Worm (Caenorhabditis elegans) whole organism, young adult: ENCODE results near the gene F19C6.3.
A peak's percentile ranks its signal among the peaks of the same experiment; 100 is the strongest.

Experiments used
- B0261.1 ChIP-seq: sonication (generic microtip); optimal IDR thresholded peaks from 2 replicates; lab custom pipeline; 2016; ENCODE audit warnings: mild to moderate bottlenecking, missing genetic modification characterization, moderate library complexity, missing compliant biosample characterization
- F10E7.11 ChIP-seq: sonication (generic microtip); optimal IDR thresholded peaks from 2 replicates; lab custom pipeline; 2017; ENCODE audit warnings: mild to moderate bottlenecking, missing genetic modification characterization, moderate library complexity, missing compliant biosample characterization
- F22D6.2 ChIP-seq: sonication (generic microtip); optimal IDR thresholded peaks from 2 replicates; lab custom pipeline; 2016; ENCODE audit warnings: mild to moderate bottlenecking, missing genetic modification characterization, missing compliant biosample characterization
- K11D2.4 ChIP-seq: fragments of 200-800 bp; sonication (Bioruptor generic); IDR thresholded peaks from 2 replicates; pipeline ENCODE4 v1.3.6; 2022; ENCODE audit warnings: missing genetic modification reagents, missing genetic modification characterization, missing compliant biosample characterization
- Y67H2A.10 ChIP-seq: fragments of 200-800 bp; sonication (Bioruptor generic); conservative IDR thresholded peaks from 2 replicates; pipeline ENCODE4 v1.3.6; 2022; ENCODE audit warnings: missing genetic modification reagents, missing genetic modification characterization, missing compliant biosample characterization
- Y79H2A.3 ChIP-seq: fragments of 200-800 bp; sonication (Bioruptor generic); conservative IDR thresholded peaks from 2 replicates; pipeline ENCODE4 v1.3.6; 2022; ENCODE audit warnings: missing genetic modification reagents, missing genetic modification characterization, missing compliant biosample characterization
- ama-1 ChIP-seq, 3 experiments: fragments of 150-350 bp in 1 of 3; sonication (generic microtip) in 2 of 3; optimal IDR thresholded peaks; 2 replicates each; lab custom pipeline; 2014 to 2018; ENCODE audit warnings: missing biosample characterization in 2 of 3, missing genetic modification characterization in 2 of 3, missing genetic modification reagents in 2 of 3
- atf-7 ChIP-seq: sonication (generic microtip); optimal IDR thresholded peaks from 2 replicates; lab custom pipeline; 2017; ENCODE audit warnings: mild to moderate bottlenecking, missing genetic modification characterization, missing compliant biosample characterization
- attf-6 ChIP-seq: fragments of 200-800 bp; sonication (Bioruptor generic); IDR thresholded peaks from 2 replicates; pipeline ENCODE4 v1.3.6; 2022; ENCODE audit warnings: missing genetic modification reagents, missing genetic modification characterization, missing compliant biosample characterization
- ccch-3 ChIP-seq: fragments of 200-800 bp; sonication (Bioruptor generic); optimal IDR thresholded peaks from 2 replicates; lab custom pipeline; 2018; ENCODE audit warnings: mild to moderate bottlenecking, missing genetic modification characterization, missing compliant biosample characterization
- cebp-2 ChIP-seq: fragments of 200-800 bp; sonication (Bioruptor generic); IDR thresholded peaks from 2 replicates; pipeline ENCODE4 v1.3.6; 2022; ENCODE audit warnings: missing genetic modification characterization, missing compliant biosample characterization
- ceh-58 ChIP-seq: fragments of 200-800 bp; sonication (Bioruptor generic); IDR thresholded peaks from 2 replicates; pipeline ENCODE4 v1.3.6; 2022; ENCODE audit warnings: missing genetic modification characterization, missing compliant biosample characterization
- ceh-79 ChIP-seq: sonication (generic microtip); optimal IDR thresholded peaks from 2 replicates; lab custom pipeline; 2017; ENCODE audit warnings: mild to moderate bottlenecking, missing genetic modification characterization, missing compliant biosample characterization
- chd-7 ChIP-seq: sonication (generic microtip); optimal IDR thresholded peaks from 2 replicates; lab custom pipeline; 2016; ENCODE audit warnings: mild to moderate bottlenecking, missing genetic modification characterization, moderate library complexity, missing compliant biosample characterization
- dpff-1 ChIP-seq: sonication (generic microtip); optimal IDR thresholded peaks from 2 replicates; lab custom pipeline; 2017; ENCODE audit warnings: mild to moderate bottlenecking, missing genetic modification characterization, missing compliant biosample characterization
- dpl-1 ChIP-seq: fragments of 150-350 bp; optimal IDR thresholded peaks from 2 replicates; lab custom pipeline; 2014; ENCODE audit warnings: missing biosample characterization, missing genetic modification reagents, missing genetic modification characterization
- efl-1 ChIP-seq: fragments of 150-350 bp; optimal IDR thresholded peaks from 2 replicates; lab custom pipeline; 2014; ENCODE audit warnings: missing biosample characterization, missing genetic modification reagents, missing genetic modification characterization
- egrh-3 ChIP-seq: fragments of 200-800 bp; sonication (Bioruptor generic); IDR thresholded peaks from 2 replicates; pipeline ENCODE4 v1.3.6; 2022; ENCODE audit warnings: missing genetic modification reagents, missing genetic modification characterization, missing compliant biosample characterization
- hlh-26 ChIP-seq: fragments of 200-800 bp; sonication (Bioruptor generic); conservative IDR thresholded peaks from 2 replicates; pipeline ENCODE4 v1.3.6; 2022; ENCODE audit warnings: missing genetic modification reagents, missing genetic modification characterization, missing compliant biosample characterization
- hmg-1.2 ChIP-seq: fragments of 200-800 bp; sonication (Bioruptor generic); IDR thresholded peaks from 2 replicates; pipeline ENCODE4 v1.3.6; 2022; ENCODE audit warnings: missing genetic modification reagents, missing genetic modification characterization, missing compliant biosample characterization
- hmg-20 ChIP-seq: fragments of 200-800 bp; sonication (Bioruptor generic); IDR thresholded peaks from 2 replicates; pipeline ENCODE4 v1.3.6; 2022; ENCODE audit warnings: missing genetic modification reagents, missing genetic modification characterization, missing compliant biosample characterization
- lin-40 ChIP-seq: sonication (generic microtip); optimal IDR thresholded peaks from 2 replicates; lab custom pipeline; 2016; ENCODE audit warnings: missing genetic modification characterization, mild to moderate bottlenecking, missing compliant biosample characterization, missing genotype, missing genetic modification reagents
- lsl-1 ChIP-seq: fragments of 200-800 bp; sonication (Bioruptor generic); optimal IDR thresholded peaks from 2 replicates; lab custom pipeline; 2018; ENCODE audit warnings: mild to moderate bottlenecking, missing genetic modification characterization, moderate library complexity, missing compliant biosample characterization
- madf-3 ChIP-seq: fragments of 200-800 bp; sonication (Bioruptor generic); IDR thresholded peaks from 2 replicates; pipeline ENCODE4 v1.3.6; 2022; ENCODE audit warnings: missing genetic modification reagents, missing genetic modification characterization, missing compliant biosample characterization
- madf-6 ChIP-seq: fragments of 200-800 bp; sonication (Bioruptor generic); IDR thresholded peaks from 2 replicates; pipeline ENCODE4 v1.3.6; 2022; ENCODE audit warnings: missing genetic modification reagents, missing genetic modification characterization, missing compliant biosample characterization
- mel-28 ChIP-seq: sonication (generic microtip); optimal IDR thresholded peaks from 2 replicates; lab custom pipeline; 2016; ENCODE audit warnings: borderline replicate concordance, mild to moderate bottlenecking, missing genetic modification characterization, missing compliant biosample characterization
- mxl-1 ChIP-seq: sonication (generic microtip); optimal IDR thresholded peaks from 2 replicates; lab custom pipeline; 2016; ENCODE audit warnings: missing genetic modification characterization, missing compliant biosample characterization
- nhr-179 ChIP-seq: sonication (generic microtip); optimal IDR thresholded peaks from 2 replicates; lab custom pipeline; 2016; ENCODE audit warnings: mild to moderate bottlenecking, missing genetic modification characterization, missing compliant biosample characterization
- nhr-27 ChIP-seq: fragments of 200-800 bp; sonication (Bioruptor generic); optimal IDR thresholded peaks from 2 replicates; lab custom pipeline; 2018; ENCODE audit warnings: mild to moderate bottlenecking, missing genetic modification characterization, moderate library complexity, missing compliant biosample characterization
- nhr-90 ChIP-seq: sonication (generic microtip); optimal IDR thresholded peaks from 2 replicates; lab custom pipeline; 2016; ENCODE audit warnings: missing genotype, mild to moderate bottlenecking, missing genetic modification characterization, missing compliant biosample characterization
- repo-1 ChIP-seq: sonication (generic microtip); optimal IDR thresholded peaks from 2 replicates; lab custom pipeline; 2017; ENCODE audit warnings: mild to moderate bottlenecking, missing genetic modification characterization, missing compliant biosample characterization
- rpc-1 ChIP-seq, 2 experiments: fragments of 150-350 bp in 1 of 2; sonication (generic microtip) in 1 of 2; optimal IDR thresholded peaks; 2 replicates each; lab custom pipeline; 2014 to 2018; ENCODE audit warnings: missing biosample characterization in 1 of 2, missing genetic modification characterization in 1 of 2, missing genetic modification reagents in 1 of 2, missing genotype in 1 of 2
- snpc-1.3 ChIP-seq: sonication (generic microtip); optimal IDR thresholded peaks from 2 replicates; lab custom pipeline; 2017; ENCODE audit warnings: missing genetic modification characterization, mild to moderate bottlenecking, missing compliant biosample characterization, antibody characterized with exemption, moderate library complexity, missing genotype, missing genetic modification reagents; ENCODE audit not compliant: insufficient read depth
- somi-1 ChIP-seq: fragments of 200-800 bp; sonication (Bioruptor generic); optimal IDR thresholded peaks from 2 replicates; lab custom pipeline; 2018; ENCODE audit warnings: mild to moderate bottlenecking, missing genetic modification characterization, missing compliant biosample characterization
- sptf-2 ChIP-seq: fragments of 200-800 bp; sonication (Bioruptor generic); optimal IDR thresholded peaks from 2 replicates; lab custom pipeline; 2018; ENCODE audit warnings: mild to moderate bottlenecking, missing genetic modification characterization, missing compliant biosample characterization
- tbp1 ChIP-seq: fragments of 200-800 bp; sonication (Bioruptor generic); optimal IDR thresholded peaks from 2 replicates; lab custom pipeline; 2018; ENCODE audit warnings: mild to moderate bottlenecking, missing genetic modification characterization, missing compliant biosample characterization
- tlf-1 ChIP-seq: fragments of 200-800 bp; sonication (Bioruptor generic); optimal IDR thresholded peaks from 2 replicates; lab custom pipeline; 2018; ENCODE audit warnings: mild to moderate bottlenecking, missing genetic modification characterization, missing compliant biosample characterization
- unc-130 ChIP-seq: sonication (generic microtip); optimal IDR thresholded peaks from 2 replicates; lab custom pipeline; 2016; ENCODE audit warnings: missing genetic modification reagents, missing genetic modification characterization, missing compliant biosample characterization
- xnd-1 ChIP-seq: sonication (generic microtip); optimal IDR thresholded peaks from 2 replicates; lab custom pipeline; 2016; ENCODE audit warnings: missing genotype, missing genetic modification reagents, missing genetic modification characterization, missing compliant biosample characterization
- zfh-2 ChIP-seq: fragments of 200-800 bp; sonication (Bioruptor generic); conservative IDR thresholded peaks from 2 replicates; pipeline ENCODE4 v1.3.6; 2022; ENCODE audit warnings: missing genetic modification reagents, missing genetic modification characterization, missing compliant biosample characterization
- ztf-22 ChIP-seq: fragments of 200-800 bp; sonication (Bioruptor generic); optimal IDR thresholded peaks from 2 replicates; lab custom pipeline; 2018; ENCODE audit warnings: mild to moderate bottlenecking, missing genetic modification characterization, moderate library complexity, missing compliant biosample characterization
- ztf-28 ChIP-seq: fragments of 200-800 bp; sonication (Bioruptor generic); IDR thresholded peaks from 2 replicates; pipeline ENCODE4 v1.3.6; 2022; ENCODE audit warnings: missing genetic modification reagents, missing genetic modification characterization, missing compliant biosample characterization
- ztf-3 ChIP-seq: fragments of 200-800 bp; sonication (Bioruptor generic); optimal IDR thresholded peaks from 2 replicates; lab custom pipeline; 2018; ENCODE audit warnings: mild to moderate bottlenecking, missing genetic modification characterization, missing compliant biosample characterization

F19C6.3 gene

ce11 chrX:10017975-10018654 lies 9.6 kb upstream of the F19C6.3 start, which contains the start of gene F19C6.4 (continued):
- TF ChIP-seq B0261.1 (tag; lab: Kevin White, UChicago) (peak; percentile 82), tbp1 (GFP tag; lab: Kevin White, UChicago) (peak; percentile 90), F10E7.11 (tag; lab: Kevin White, UChicago) (no peak), madf-6 (GFP tag; lab: Robert Waterston, UW) (no peak), ztf-3 (no peak), mel-28 (tag; lab: Kevin White, UChicago) (no peak), zfh-2 (GFP tag; lab: Robert Waterston, UW) (no peak), nhr-179 (tag; lab: Kevin White, UChicago) (peak; percentile 47), tlf-1 (no peak), hmg-20 (no peak), somi-1 (GFP tag; lab: Kevin White, UChicago) (no peak), lin-40 (no peak), F22D6.2 (tag; lab: Kevin White, UChicago) (no peak), madf-3 (GFP tag; lab: Robert Waterston, UW) (no peak), repo-1 (tag; lab: Kevin White, UChicago) (no peak), nhr-27 (tag; lab: Kevin White, UChicago) (no peak), cebp-2 (GFP tag; lab: Robert Waterston, UW) (no peak), dpl-1 (GFP tag; lab: Kevin White, UChicago) (no peak), attf-6 (GFP tag; lab: Robert Waterston, UW) (no peak), K11D2.4 (no peak), atf-7 (tag; lab: Kevin White, UChicago) (no peak), snpc-1.3 (tag; lab: Kevin White, UChicago) (no peak), ama-1 (optimal IDR thresholded peaks at IDR 0.05; lab: Kevin White, UChicago) (no peak), ama-1 (GFP tag; optimal IDR thresholded peaks at IDR 0.05; lab: Kevin White, UChicago) (peak in 1 of 2 experiments; percentile 60), efl-1 (GFP tag; lab: Kevin White, UChicago) (no peak), xnd-1 (tag; lab: Kevin White, UChicago) (no peak), ztf-28 (0 out of 2 replicates have a peak, but pooled peaks have one; percentile 45), sptf-2 (no peak), unc-130 (GFP tag; lab: Kevin White, UChicago) (peak; percentile 43), mxl-1 (no peak), egrh-3 (no peak), hlh-26 (GFP tag; lab: Robert Waterston, UW) (no peak)

DNA sequence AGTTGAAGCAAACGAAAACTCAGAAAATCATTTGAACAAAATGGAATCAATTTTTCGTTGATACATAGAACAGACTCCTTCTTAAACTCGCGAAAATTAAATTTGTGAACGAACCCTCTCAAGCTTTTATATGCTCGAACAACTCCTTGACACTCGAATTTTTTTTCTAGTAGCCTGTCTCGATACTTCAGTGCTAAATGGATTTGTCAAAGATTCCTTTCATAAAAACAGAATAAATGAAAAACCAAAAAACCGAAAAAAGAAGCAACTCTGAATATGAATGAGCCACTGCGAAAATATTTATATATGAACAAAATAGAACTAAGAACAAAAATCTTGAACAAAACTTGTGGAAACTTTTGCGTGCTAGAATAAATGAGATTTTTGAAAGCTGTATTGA lies 1.4 kb upstream of the F19C6.3 start:
- TF ChIP-seq B0261.1 (tag; lab: Kevin White, UChicago) (no peak), hmg-1.2 (no peak), dpff-1 (no peak), ceh-79 (tag; lab: Kevin White, UChicago) (no peak), nhr-179 (tag; lab: Kevin White, UChicago) (no peak), mxl-1 (no peak), tbp1 (GFP tag; lab: Kevin White, UChicago) (no peak), chd-7 (tag; lab: Kevin White, UChicago) (no peak), repo-1 (tag; lab: Kevin White, UChicago) (no peak), Y67H2A.10 (GFP tag; lab: Robert Waterston, UW) (no peak), ztf-28 (no peak), lsl-1 (no peak), rpc-1 (optimal IDR thresholded peaks at IDR 0.05; lab: Kevin White, UChicago) (no peak), rpc-1 (tag; optimal IDR thresholded peaks at IDR 0.05; lab: Kevin White, UChicago) (no peak), nhr-90 (tag; lab: Kevin White, UChicago) (no peak), Y79H2A.3 (GFP tag; lab: Robert Waterston, UW) (no peak), hlh-26 (GFP tag; lab: Robert Waterston, UW) (no peak), ceh-58 (GFP tag; lab: Robert Waterston, UW) (no peak), ztf-22 (GFP tag; lab: Kevin White, UChicago) (no peak), ccch-3 (GFP tag; lab: Kevin White, UChicago) (no peak)
